Fruit fly (Drosophila melanogaster) whole organism, embryonic: ENCODE results near the gene CG7156.

Source experiments
- Adf1 ChIP-seq: fragments of 200-800 bp; sonication (Bioruptor generic); IDR thresholded peaks from 2 replicates; pipeline ENCODE4 v1.3.6; 2022; ENCODE audit warnings: missing biosample characterization, missing genetic modification characterization
- Antp ChIP-seq: fragments of 200-800 bp; sonication (Bioruptor generic); optimal IDR thresholded peaks from 3 replicates; lab custom pipeline; 2016; ENCODE audit warnings: missing biosample characterization, missing genetic modification characterization
- Bdp1 ChIP-seq: fragments of 200-800 bp; sonication (Bioruptor generic); optimal IDR thresholded peaks from 3 replicates; lab custom pipeline; 2016; ENCODE audit warnings: missing biosample characterization, missing genetic modification characterization
- CG11398 ChIP-seq: fragments of 200-800 bp; sonication (Bioruptor generic); optimal IDR thresholded peaks from 2 replicates; lab custom pipeline; 2016; ENCODE audit warnings: missing biosample characterization, missing genetic modification characterization
- CG14014 ChIP-seq: fragments of 200-800 bp; sonication (Bioruptor generic); IDR thresholded peaks from 2 replicates; pipeline ENCODE4 v1.3.6; 2022; ENCODE audit warnings: missing biosample characterization, missing genetic modification characterization
- CG15514 ChIP-seq: fragments of 200-800 bp; sonication (Bioruptor generic); optimal IDR thresholded peaks from 3 replicates; lab custom pipeline; 2017; ENCODE audit warnings: missing biosample characterization, missing genetic modification characterization, mild to moderate bottlenecking, moderate library complexity, missing genetic modification reagents
- CG17568 ChIP-seq: fragments of 200-800 bp; sonication (Bioruptor generic); optimal IDR thresholded peaks from 2 replicates; lab custom pipeline; 2018; ENCODE audit warnings: missing biosample characterization, mild to moderate bottlenecking, missing genetic modification characterization, moderate library complexity
- CG18599 ChIP-seq: fragments of 200-800 bp; sonication (Bioruptor generic); optimal IDR thresholded peaks from 3 replicates; lab custom pipeline; 2017; ENCODE audit warnings: missing biosample characterization, missing genetic modification characterization, mild to moderate bottlenecking, moderate library complexity, missing genetic modification reagents
- CG30403 ChIP-seq: fragments of 200-800 bp; sonication (Bioruptor generic); optimal IDR thresholded peaks from 3 replicates; lab custom pipeline; 2016; ENCODE audit warnings: missing biosample characterization, missing genetic modification characterization
- CG31388 ChIP-seq: fragments of 200-800 bp; sonication (Bioruptor generic); optimal IDR thresholded peaks from 2 replicates; lab custom pipeline; 2016; ENCODE audit warnings: missing biosample characterization, missing genetic modification characterization
- CG3163 ChIP-seq: fragments of 200-800 bp; sonication (Bioruptor generic); optimal IDR thresholded peaks from 3 replicates; lab custom pipeline; 2016; ENCODE audit warnings: missing biosample characterization, missing genetic modification characterization
- CG34422 ChIP-seq: fragments of 200-800 bp; sonication (Bioruptor generic); IDR thresholded peaks from 3 replicates; pipeline ENCODE4 v1.3.6; 2022; ENCODE audit warnings: missing biosample characterization, missing genetic modification characterization
- CG4282 ChIP-seq: fragments of 200-800 bp; sonication (Bioruptor generic); optimal IDR thresholded peaks from 2 replicates; lab custom pipeline; 2016; ENCODE audit warnings: missing biosample characterization, missing genetic modification characterization
- CG43689 ChIP-seq: fragments of 200-800 bp; sonication (Bioruptor generic); IDR thresholded peaks from 2 replicates; pipeline ENCODE4 v1.3.6; 2022; ENCODE audit warnings: missing biosample characterization, missing genetic modification characterization
- CG4404 ChIP-seq: fragments of 200-800 bp; sonication (Bioruptor generic); IDR thresholded peaks from 2 replicates; pipeline ENCODE4 v1.3.6; 2022; ENCODE audit warnings: missing biosample characterization, missing genetic modification characterization
- CG4820 ChIP-seq: fragments of 200-800 bp; sonication (Bioruptor generic); optimal IDR thresholded peaks from 3 replicates; lab custom pipeline; 2016; ENCODE audit warnings: missing biosample characterization, missing genetic modification characterization
- CG6272 ChIP-seq: fragments of 200-800 bp; sonication (Bioruptor generic); IDR thresholded peaks from 2 replicates; pipeline ENCODE4 v1.3.6; 2022; ENCODE audit warnings: missing biosample characterization, missing genetic modification characterization
- CG6683 ChIP-seq: fragments of 200-800 bp; sonication (Bioruptor generic); optimal IDR thresholded peaks from 2 replicates; lab custom pipeline; 2017; ENCODE audit warnings: missing biosample characterization, mild to moderate bottlenecking, missing genetic modification characterization, missing genetic modification reagents
- CG6765 ChIP-seq: fragments of 200-800 bp; sonication (Bioruptor generic); optimal IDR thresholded peaks from 3 replicates; lab custom pipeline; 2017; ENCODE audit warnings: missing biosample characterization, mild to moderate bottlenecking, missing genetic modification characterization
- CG7928 ChIP-seq: fragments of 200-800 bp; sonication (Bioruptor generic); optimal IDR thresholded peaks from 2 replicates; lab custom pipeline; 2017; ENCODE audit warnings: missing biosample characterization, mild to moderate bottlenecking, missing genetic modification characterization
- Dip3 ChIP-seq: fragments of 200-800 bp; sonication (Bioruptor generic); optimal IDR thresholded peaks from 3 replicates; lab custom pipeline; 2016; ENCODE audit warnings: missing biosample characterization, missing genetic modification characterization
- E2f1 ChIP-seq: fragments of 200-800 bp; sonication (Bioruptor generic); IDR thresholded peaks from 2 replicates; pipeline ENCODE4 v1.3.6; 2022; ENCODE audit warnings: missing biosample characterization, missing genetic modification characterization
- E2f2 ChIP-seq: fragments of 200-800 bp; sonication (Bioruptor generic); IDR thresholded peaks from 2 replicates; pipeline ENCODE4 v1.3.6; 2022; ENCODE audit warnings: missing biosample characterization, missing genetic modification characterization
- Eip74EF ChIP-seq, 2 experiments: fragments of 200-800 bp in 1 of 2; fragments of >200 bp in 1 of 2; sonication (Bioruptor generic) in 1 of 2; optimal IDR thresholded peaks; 2 replicates each; lab custom pipeline; 2017 to 2019; ENCODE audit warnings: missing biosample characterization in 2 of 2, missing genetic modification characterization in 2 of 2, mild to moderate bottlenecking in 1 of 2, moderate library complexity in 1 of 2
- Ets97D ChIP-seq: fragments of 200-800 bp; sonication (Bioruptor generic); optimal IDR thresholded peaks from 3 replicates; lab custom pipeline; 2016; ENCODE audit warnings: missing biosample characterization, missing genetic modification characterization
- Hr39 ChIP-seq: fragments of >200 bp; optimal IDR thresholded peaks from 2 replicates; lab custom pipeline; 2017
- Nf-YB ChIP-seq: fragments of 200-800 bp; sonication (Bioruptor generic); optimal IDR thresholded peaks from 3 replicates; lab custom pipeline; 2019; ENCODE audit warnings: missing biosample characterization, mild to moderate bottlenecking, missing genetic modification characterization, moderate library complexity
- Nf-YC ChIP-seq: fragments of 200-800 bp; optimal IDR thresholded peaks from 3 replicates; lab custom pipeline; 2019; ENCODE audit warnings: missing biosample characterization, mild to moderate bottlenecking, missing genetic modification characterization, moderate library complexity
- PHDP ChIP-seq: fragments of 200-800 bp; sonication (Bioruptor generic); optimal IDR thresholded peaks from 3 replicates; lab custom pipeline; 2018; ENCODE audit warnings: missing biosample characterization, mild to moderate bottlenecking, missing genetic modification characterization, moderate library complexity
- Sry-β ChIP-seq: fragments of 200-800 bp; sonication (Bioruptor generic); optimal IDR thresholded peaks from 2 replicates; lab custom pipeline; 2018; ENCODE audit warnings: missing biosample characterization, mild to moderate bottlenecking, missing genetic modification characterization, moderate library complexity
- TFAM ChIP-seq: fragments of 200-800 bp; sonication (Bioruptor generic); optimal IDR thresholded peaks from 2 replicates; lab custom pipeline; 2017; ENCODE audit warnings: missing biosample characterization, missing genetic modification characterization, inconsistent platforms
- btn ChIP-seq: fragments of 200-800 bp; sonication (Bioruptor generic); optimal IDR thresholded peaks from 2 replicates; lab custom pipeline; 2016; ENCODE audit warnings: missing biosample characterization, missing genetic modification characterization
- cg ChIP-seq: fragments of 200-800 bp; sonication (Bioruptor generic); optimal IDR thresholded peaks from 3 replicates; lab custom pipeline; 2019; ENCODE audit warnings: missing biosample characterization, mild to moderate bottlenecking, missing genetic modification characterization, moderate library complexity
- croc ChIP-seq: fragments of 200-800 bp; sonication (Bioruptor generic); conservative IDR thresholded peaks from 3 replicates; pipeline ENCODE4 v1.3.6; 2022; ENCODE audit warnings: missing biosample characterization, missing genetic modification characterization
- ewg ChIP-seq: fragments of 200-800 bp; sonication (Bioruptor generic); optimal IDR thresholded peaks from 3 replicates; lab custom pipeline; 2017; ENCODE audit warnings: mild to moderate bottlenecking, missing biosample characterization, missing genetic modification reagents, missing genetic modification characterization
- grau ChIP-seq: fragments of 200-800 bp; optimal IDR thresholded peaks from 3 replicates; lab custom pipeline; 2019; ENCODE audit warnings: missing biosample characterization, mild to moderate bottlenecking, missing genetic modification characterization, moderate library complexity
- inv ChIP-seq: fragments of 200-800 bp; sonication (Bioruptor generic); IDR thresholded peaks from 2 replicates; pipeline ENCODE4 v1.3.6; 2022; ENCODE audit warnings: missing biosample characterization, missing genetic modification characterization; ENCODE audit not compliant: partially characterized antibody
- kah ChIP-seq: fragments of 200-800 bp; sonication (Bioruptor generic); optimal IDR thresholded peaks from 2 replicates; lab custom pipeline; 2018; ENCODE audit warnings: missing biosample characterization, mild to moderate bottlenecking, missing genetic modification characterization
- nerfin-1 ChIP-seq: fragments of 200-800 bp; sonication (Bioruptor generic); optimal IDR thresholded peaks from 3 replicates; lab custom pipeline; 2019; ENCODE audit warnings: missing biosample characterization, mild to moderate bottlenecking, missing genetic modification characterization, moderate library complexity
- nom ChIP-seq: fragments of 200-800 bp; sonication (Bioruptor generic); optimal IDR thresholded peaks from 2 replicates; lab custom pipeline; 2017; ENCODE audit warnings: missing biosample characterization, missing genetic modification characterization, mild to moderate bottlenecking, moderate library complexity, missing genetic modification reagents
- pan ChIP-seq, 4 experiments: fragments of >200 bp in 3 of 4; fragments of 200-800 bp in 1 of 4; sonication (Bioruptor generic) in 1 of 4; optimal IDR thresholded peaks in 3 of 4; IDR thresholded peaks in 1 of 4; 2 replicates each; pipeline versions ENCODE4 v1.3.6 to Lab custom; 2017 to 2022; ENCODE audit warnings: missing biosample characterization in 2 of 4, missing genetic modification characterization in 2 of 4, mixed read lengths in 1 of 4
- pita ChIP-seq: fragments of 200-800 bp; sonication (Bioruptor generic); optimal IDR thresholded peaks from 2 replicates; lab custom pipeline; 2017; ENCODE audit warnings: missing biosample characterization, mild to moderate bottlenecking, missing genetic modification characterization
- psq ChIP-seq: fragments of 200-800 bp; sonication (Bioruptor generic); optimal IDR thresholded peaks from 2 replicates; lab custom pipeline; 2017; ENCODE audit warnings: missing biosample characterization, missing genetic modification characterization
- ro ChIP-seq: fragments of 200-800 bp; sonication (Bioruptor generic); IDR thresholded peaks from 2 replicates; pipeline ENCODE4 v1.3.6; 2022; ENCODE audit warnings: missing biosample characterization, missing genetic modification characterization
- seq ChIP-seq: fragments of 200-800 bp; sonication (Bioruptor generic); IDR thresholded peaks from 2 replicates; pipeline ENCODE4 v1.3.6; 2022; ENCODE audit warnings: missing biosample characterization, missing genetic modification characterization
- slou ChIP-seq: fragments of 200-800 bp; sonication (Bioruptor generic); optimal IDR thresholded peaks from 3 replicates; lab custom pipeline; 2016; ENCODE audit warnings: missing biosample characterization, missing genetic modification characterization
- tll ChIP-seq, 2 experiments: fragments of 200-800 bp in 1 of 2; fragments of >200 bp in 1 of 2; sonication (Bioruptor generic) in 1 of 2; optimal IDR thresholded peaks; 2 replicates each; lab custom pipeline; 2017 to 2019; ENCODE audit warnings: missing biosample characterization in 2 of 2, missing genetic modification characterization in 2 of 2, mild to moderate bottlenecking in 1 of 2, moderate library complexity in 1 of 2
- tna ChIP-seq: fragments of 200-800 bp; sonication (Bioruptor generic); IDR thresholded peaks from 2 replicates; pipeline ENCODE4 v1.3.6; 2022; ENCODE audit warnings: missing biosample characterization, missing genetic modification characterization; ENCODE audit not compliant: partially characterized antibody

CG7156 gene

dm6 chr3R:18267489-18267888 is 25.5 kb upstream of the CG7156 start, which contains the start of gene CG18599 (continued):
- TF ChIP-seq E2f2 (GFP tag; lab: Robert Waterston, UW) (no peak), CG17568 (GFP tag; lab: Kevin White, UChicago) (no peak), Antp (no peak), btn (GFP tag; lab: Kevin White, UChicago) (no peak), CG4282 (GFP tag; lab: Kevin White, UChicago) (no peak), seq (GFP tag; lab: Robert Waterston, UW) (no peak), TFAM (GFP tag; lab: Kevin White, UChicago) (no peak), E2f1 (GFP tag; lab: Robert Waterston, UW) (no peak), CG7928 (no peak), grau (tag; lab: Kevin White, UChicago) (no peak), tna (GFP tag; lab: Robert Waterston, UW) (no peak), PHDP (tag; lab: Kevin White, UChicago) (no peak), Ets97D (GFP tag; lab: Kevin White, UChicago) (peak; percentile 48), pan (optimal IDR thresholded peaks at IDR 0.05; lab: Kevin White, UChicago) (no peak), pan (GFP tag; optimal IDR thresholded peaks at IDR 0.05 in 1 of 2, IDR thresholded peaks at IDR 0.05 in 1 of 2) (no peak), CG6683 (GFP tag; lab: Kevin White, UChicago) (no peak), CG30403 (GFP tag; lab: Kevin White, UChicago) (no peak), CG4404 (GFP tag; lab: Robert Waterston, UW) (peak; percentile 19; the same call in 1 of the 2 replicates), Dip3 (GFP tag; lab: Kevin White, UChicago) (no peak), CG43689 (GFP tag; lab: Robert Waterston, UW) (peak; percentile 9; the same call in 1 of the 2 replicates), slou (GFP tag; lab: Kevin White, UChicago) (no peak), Hr39 (lab: Kevin White, UChicago) (no peak), CG6272 (GFP tag; lab: Robert Waterston, UW) (0 out of 2 replicates have a peak, but pooled peaks have one; percentile 25), CG34422 (GFP tag; lab: Robert Waterston, UW) (no peak), CG31388 (GFP tag; lab: Kevin White, UChicago) (no peak), CG11398 (GFP tag; lab: Kevin White, UChicago) (no peak), ro (no peak), croc (no peak), psq (GFP tag; lab: Kevin White, UChicago) (no peak), cg (peak; percentile 33), Sry-β (GFP tag; lab: Kevin White, UChicago) (no peak), kah (GFP tag; lab: Kevin White, UChicago) (no peak), nom (no peak), CG15514 (peak; percentile 49), CG14014 (GFP tag; lab: Robert Waterston, UW) (no peak), CG6765 (no peak)

DNA sequence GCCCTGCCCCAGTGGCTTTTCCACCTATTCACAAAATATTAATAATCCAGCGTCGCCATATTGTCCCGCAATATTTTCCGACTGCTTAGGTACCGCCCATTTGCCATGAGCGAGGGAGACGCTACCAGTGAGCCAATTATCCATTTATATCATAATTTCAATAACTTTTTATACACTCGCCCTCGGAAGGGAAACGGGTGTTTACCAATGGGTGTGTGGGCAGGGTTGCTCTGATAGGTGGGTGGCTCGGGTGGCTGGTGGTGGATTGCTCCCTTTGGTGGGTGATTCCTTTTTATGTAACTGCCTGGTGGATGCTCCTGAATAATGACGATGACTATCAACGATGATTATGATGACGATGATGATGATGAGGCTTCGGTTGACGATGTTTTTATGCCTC is 24.7 kb upstream of the CG7156 start:
- no peak for TF ChIP-seq CG18599 (GFP tag; lab: Kevin White, UChicago)
- peak; percentile 94 for TF ChIP-seq Nf-YB (GFP tag; lab: Kevin White, UChicago)
- peak; percentile 93 for TF ChIP-seq Nf-YC (tag; lab: Kevin White, UChicago)
- TF ChIP-seq nom = no peak
- TF ChIP-seq seq (GFP tag; lab: Robert Waterston, UW) = peak; percentile 51; the same call in 1 of the 2 replicates
- TF ChIP-seq, all 482 proteins: peak for 3

DNA sequence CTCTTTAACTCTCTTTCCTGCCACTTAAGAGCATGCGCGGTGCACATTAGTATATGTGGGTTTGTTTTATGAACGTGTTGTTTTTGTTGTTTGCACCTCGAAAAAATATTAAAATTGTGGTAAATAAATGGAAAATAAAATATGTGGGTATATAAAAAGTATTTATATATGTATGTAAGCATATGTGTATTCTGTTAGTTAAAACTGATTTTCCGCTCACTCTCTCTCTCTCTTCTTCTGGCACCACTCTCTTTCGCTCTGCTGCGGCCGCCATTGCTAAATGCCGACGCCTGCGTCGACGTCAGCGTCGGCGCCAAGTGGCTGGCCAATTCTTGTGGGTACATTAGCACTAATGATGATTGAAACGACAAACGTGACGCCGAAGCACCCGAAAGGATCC is 23.3 kb upstream of the CG7156 start:
- TF ChIP-seq CG18599 (GFP tag; lab: Kevin White, UChicago) (peak; percentile 6), Nf-YB (GFP tag; lab: Kevin White, UChicago) (peak; percentile 32), CG3163 (peak; percentile 42), pita (GFP tag; lab: Kevin White, UChicago) (no peak), Adf1 (GFP tag; lab: Robert Waterston, UW) (peak; percentile 87), cg (peak; percentile 11), Eip74EF (GFP tag; optimal IDR thresholded peaks at IDR 0.05; lab: Kevin White, UChicago) (no peak), nerfin-1 (no peak), ewg (peak; percentile 78), Nf-YC (tag; lab: Kevin White, UChicago) (peak; percentile 62), tll (GFP tag; optimal IDR thresholded peaks at IDR 0.05; lab: Kevin White, UChicago) (no peak), CG4820 (GFP tag; lab: Kevin White, UChicago) (no peak), inv (GFP tag; lab: Robert Waterston, UW) (no peak), Bdp1 (GFP tag; lab: Kevin White, UChicago) (no peak)
